Worm (Caenorhabditis elegans) whole organism, L1 larva: Measurements from ENCODE around the gene R09E10.5.
A peak's percentile ranks its signal among the peaks of the same experiment; 100 is the strongest.

ENCODE experiments used
- C16A3.4 ChIP-seq: fragments of 150-350 bp; optimal IDR thresholded peaks from 2 replicates; lab custom pipeline; 2014; ENCODE audit warnings: missing biosample characterization, missing genetic modification characterization
- F16B12.6 ChIP-seq: fragments of 150-350 bp; optimal IDR thresholded peaks from 2 replicates; lab custom pipeline; 2014; ENCODE audit warnings: missing biosample characterization, missing genetic modification characterization
- aha-1 ChIP-seq: fragments of 150-350 bp; optimal IDR thresholded peaks from 2 replicates; lab custom pipeline; 2014; ENCODE audit warnings: missing biosample characterization, missing genetic modification characterization
- alr-1 ChIP-seq: fragments of 200-800 bp; sonication (Bioruptor generic); optimal IDR thresholded peaks from 2 replicates; lab custom pipeline; 2018; ENCODE audit warnings: borderline replicate concordance, mild to moderate bottlenecking, missing genetic modification characterization, missing compliant biosample characterization
- blmp-1 ChIP-seq: fragments of 150-350 bp; optimal IDR thresholded peaks from 2 replicates; lab custom pipeline; 2014; ENCODE audit warnings: missing biosample characterization, missing genetic modification characterization
- ceh-63 ChIP-seq: fragments of 200-800 bp; sonication (Bioruptor generic); optimal IDR thresholded peaks from 2 replicates; lab custom pipeline; 2018; ENCODE audit warnings: mild to moderate bottlenecking, missing genetic modification characterization, missing compliant biosample characterization
- ceh-82 ChIP-seq, 3 experiments: fragments of 150-350 bp in 1 of 3; sonication (generic microtip) in 2 of 3; optimal IDR thresholded peaks; 2 replicates each; lab custom pipeline; 2014 to 2017; ENCODE audit warnings: missing biosample characterization in 3 of 3, missing genetic modification characterization in 3 of 3
- dpl-1 ChIP-seq, 3 experiments: fragments of 150-350 bp in 2 of 3; sonication (generic microtip) in 1 of 3; optimal IDR thresholded peaks; 2 replicates each; lab custom pipeline; 2014 to 2017; ENCODE audit warnings: missing biosample characterization in 3 of 3, missing genetic modification characterization in 3 of 3, missing genetic modification reagents in 3 of 3
- dsc-1 ChIP-seq: sonication (generic microtip); optimal IDR thresholded peaks from 2 replicates; lab custom pipeline; 2016; ENCODE audit warnings: mild to moderate bottlenecking, missing genetic modification characterization, missing compliant biosample characterization
- efl-1 ChIP-seq, 4 experiments: fragments of 150-350 bp; optimal IDR thresholded peaks in 3 of 4; peaks in 1 of 4; 1 replicate in 1 of 4; 2 replicates in 3 of 4; lab custom pipeline; 2014; ENCODE audit warnings: missing biosample characterization in 2 of 4, missing genetic modification characterization in 2 of 4, missing genetic modification reagents in 2 of 4
- elt-2 ChIP-seq: sonication (generic microtip); optimal IDR thresholded peaks from 2 replicates; lab custom pipeline; 2016; ENCODE audit warnings: missing genetic modification characterization, mild to moderate bottlenecking, inconsistent platforms, missing compliant biosample characterization, missing genetic modification reagents
- elt-3 ChIP-seq, 6 experiments: fragments of 150-350 bp in 1 of 6; sonication (generic microtip); optimal IDR thresholded peaks; 2 replicates each; lab custom pipeline; 2017 to 2018; ENCODE audit warnings: missing biosample characterization in 6 of 6, missing genetic modification characterization in 6 of 6, inconsistent platforms in 1 of 6
- fkh-10 ChIP-seq: sonication (generic microtip); optimal IDR thresholded peaks from 2 replicates; lab custom pipeline; 2017; ENCODE audit warnings: missing biosample characterization, missing genetic modification reagents, missing genetic modification characterization
- fkh-8 ChIP-seq: sonication (generic microtip); optimal IDR thresholded peaks from 2 replicates; lab custom pipeline; 2016; ENCODE audit warnings: mild to moderate bottlenecking, missing genetic modification characterization, missing compliant biosample characterization
- grh-1 ChIP-seq: fragments of 200-800 bp; sonication (Bioruptor generic); IDR thresholded peaks from 2 replicates; pipeline ENCODE4 v1.3.6; 2022; ENCODE audit warnings: missing genetic modification reagents, missing genetic modification characterization, missing compliant biosample characterization
- hlh-4 ChIP-seq: sonication (generic microtip); optimal IDR thresholded peaks from 2 replicates; lab custom pipeline; 2016; ENCODE audit warnings: mild to moderate bottlenecking, missing genetic modification characterization, missing compliant biosample characterization
- irx-1 ChIP-seq: sonication (generic microtip); optimal IDR thresholded peaks from 2 replicates; lab custom pipeline; 2016; ENCODE audit warnings: missing genetic modification characterization, missing compliant biosample characterization
- isw-1 ChIP-seq: fragments of 200-800 bp; sonication (Bioruptor generic); IDR thresholded peaks from 2 replicates; pipeline ENCODE4 v1.3.6; 2022; ENCODE audit warnings: missing genetic modification characterization, missing compliant biosample characterization
- lin-14 ChIP-seq: fragments of 200-800 bp; sonication (Bioruptor generic); optimal IDR thresholded peaks from 2 replicates; lab custom pipeline; 2018; ENCODE audit warnings: mild to moderate bottlenecking, missing genetic modification characterization, moderate library complexity, missing compliant biosample characterization
- lin-39 ChIP-seq: fragments of 150-350 bp; optimal IDR thresholded peaks from 2 replicates; lab custom pipeline; 2014; ENCODE audit warnings: missing biosample characterization, missing genetic modification reagents, missing genetic modification characterization
- lir-3 ChIP-seq: sonication (generic microtip); optimal IDR thresholded peaks from 2 replicates; lab custom pipeline; 2016; ENCODE audit warnings: mild to moderate bottlenecking, missing genetic modification characterization, moderate library complexity, missing compliant biosample characterization; ENCODE audit not compliant: poor library complexity
- lsy-2 ChIP-seq, 2 experiments: fragments of 150-350 bp; optimal IDR thresholded peaks; 2 replicates each; lab custom pipeline; 2014; ENCODE audit warnings: missing biosample characterization in 2 of 2, missing genetic modification characterization in 2 of 2
- mab-9 ChIP-seq: fragments of 200-800 bp; sonication (Bioruptor generic); IDR thresholded peaks from 2 replicates; pipeline ENCODE4 v1.3.6; 2022; ENCODE audit warnings: missing genetic modification reagents, missing genetic modification characterization, missing compliant biosample characterization
- mef-2 ChIP-seq: fragments of 150-350 bp; optimal IDR thresholded peaks from 2 replicates; lab custom pipeline; 2014; ENCODE audit warnings: missing biosample characterization, missing genetic modification characterization
- nhr-19 ChIP-seq: fragments of 200-800 bp; sonication (Bioruptor generic); conservative IDR thresholded peaks from 2 replicates; pipeline ENCODE4 v1.3.6; 2022; ENCODE audit warnings: missing genetic modification characterization, missing compliant biosample characterization
- nhr-20 ChIP-seq: sonication (generic microtip); optimal IDR thresholded peaks from 2 replicates; lab custom pipeline; 2016; ENCODE audit warnings: mild to moderate bottlenecking, missing genetic modification characterization, missing compliant biosample characterization
- nhr-71 ChIP-seq: sonication (generic microtip); optimal IDR thresholded peaks from 2 replicates; lab custom pipeline; 2016; ENCODE audit warnings: mild to moderate bottlenecking, missing genetic modification characterization, moderate library complexity, missing compliant biosample characterization
- nhr-85 ChIP-seq: sonication (generic microtip); peaks from one replicate; lab custom pipeline; 2016; ENCODE audit warnings: missing genetic modification characterization, inconsistent platforms, missing compliant biosample characterization
- nhr-90 ChIP-seq: sonication (generic microtip); optimal IDR thresholded peaks from 2 replicates; lab custom pipeline; 2016; ENCODE audit warnings: mild to moderate bottlenecking, missing genetic modification characterization, missing compliant biosample characterization; ENCODE audit not compliant: poor library complexity
- pax-3 ChIP-seq: fragments of 200-800 bp; sonication (Bioruptor generic); optimal IDR thresholded peaks from 2 replicates; lab custom pipeline; 2018; ENCODE audit warnings: mild to moderate bottlenecking, missing genetic modification characterization, moderate library complexity, missing compliant biosample characterization
- snpc-4 ChIP-seq: fragments of 150-350 bp; optimal IDR thresholded peaks from 2 replicates; lab custom pipeline; 2014; ENCODE audit warnings: missing biosample characterization, missing genetic modification characterization
- snu-23 ChIP-seq: sonication (generic microtip); optimal IDR thresholded peaks from 2 replicates; lab custom pipeline; 2016; ENCODE audit warnings: missing genetic modification characterization, missing compliant biosample characterization
- sup-37 ChIP-seq: fragments of 200-800 bp; sonication (Bioruptor generic); optimal IDR thresholded peaks from 2 replicates; lab custom pipeline; 2018; ENCODE audit warnings: mild to moderate bottlenecking, missing genetic modification characterization, missing compliant biosample characterization
- tbx-2 ChIP-seq: sonication (generic microtip); optimal IDR thresholded peaks from 2 replicates; lab custom pipeline; 2016; ENCODE audit warnings: missing genetic modification characterization, missing compliant biosample characterization
- tlp-1 ChIP-seq: fragments of 150-350 bp; optimal IDR thresholded peaks from 2 replicates; lab custom pipeline; 2014; ENCODE audit warnings: missing biosample characterization, missing genetic modification characterization
- unc-86 ChIP-seq: sonication (generic microtip); optimal IDR thresholded peaks from 2 replicates; lab custom pipeline; 2016; ENCODE audit warnings: missing genetic modification characterization, missing compliant biosample characterization
- unc-98 ChIP-seq: fragments of 200-800 bp; sonication (Bioruptor generic); IDR thresholded peaks from 2 replicates; pipeline ENCODE4 v1.3.6; 2022; ENCODE audit warnings: missing genetic modification characterization, missing compliant biosample characterization
- zag-1 ChIP-seq: fragments of 150-350 bp; optimal IDR thresholded peaks from 2 replicates; lab custom pipeline; 2014; ENCODE audit warnings: missing biosample characterization, missing genetic modification characterization
- zip-4 ChIP-seq: fragments of 200-800 bp; sonication (Bioruptor generic); optimal IDR thresholded peaks from 2 replicates; lab custom pipeline; 2018; ENCODE audit warnings: mild to moderate bottlenecking, missing genetic modification characterization, moderate library complexity, missing compliant biosample characterization

The R09E10.5 gene

DNA sequence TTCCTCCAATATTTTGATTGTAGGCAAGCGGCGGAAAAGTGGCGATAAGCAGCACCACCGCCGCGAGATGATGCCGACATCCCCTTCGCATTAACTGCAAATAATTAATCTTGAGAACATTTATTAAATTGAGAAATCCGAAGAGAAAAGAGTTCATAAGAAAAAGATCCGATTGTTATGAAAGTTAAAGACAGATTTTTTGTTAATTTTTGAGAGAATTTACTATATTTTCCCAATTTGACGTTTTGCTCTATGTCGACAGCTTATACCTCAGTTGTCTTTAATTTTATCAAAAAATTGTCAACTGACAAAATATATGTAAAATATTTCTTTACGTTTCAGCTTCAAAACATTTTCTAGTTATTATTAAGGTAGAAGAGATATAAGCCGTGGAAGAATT lies at the start of gene R09E10.5:
Gene R09E10.5 (minus strand): TSS at position 101 of the 400 bp plus-strand sequence.
- TF ChIP-seq fkh-10 (no peak), fkh-8 (tag; lab: Kevin White, UChicago) (no peak), irx-1 (tag; lab: Kevin White, UChicago) (no peak), aha-1 (tag; lab: Kevin White, UChicago) (no peak), pax-3 (tag; lab: Kevin White, UChicago) (no peak), ceh-82 (tag; optimal IDR thresholded peaks at IDR 0.05; lab: Kevin White, UChicago) (no peak)

- TF ChIP-seq ceh-63 (no peak), elt-3 (tag; optimal IDR thresholded peaks at IDR 0.05; lab: Kevin White, UChicago) (peak in 1 of 6 experiments; percentile 52), snu-23 (GFP tag; lab: Kevin White, UChicago) (peak; percentile 37), zag-1 (tag; lab: Kevin White, UChicago) (no peak), elt-2 (tag; lab: Kevin White, UChicago) (peak; percentile 69), grh-1 (GFP tag; lab: Robert Waterston, UW) (peak; percentile 56), efl-1 (optimal IDR thresholded peaks at IDR 0.05; lab: Kevin White, UChicago) (no peak), efl-1 (GFP tag; optimal IDR thresholded peaks at IDR 0.05 in 1 of 2; lab: Kevin White, UChicago) (peak in 1 of 2 experiments; percentile 28), lir-3 (tag; lab: Kevin White, UChicago) (no peak), nhr-71 (tag; lab: Kevin White, UChicago) (peak; percentile 3), nhr-85 (tag; lab: Kevin White, UChicago) (peak; percentile 83), irx-1 (tag; lab: Kevin White, UChicago) (peak; percentile 10), nhr-90 (tag; lab: Kevin White, UChicago) (no peak), nhr-20 (tag; lab: Kevin White, UChicago) (peak; percentile 18), blmp-1 (tag; lab: Kevin White, UChicago) (peak; percentile 83), mef-2 (tag; lab: Kevin White, UChicago) (no peak)
Observed at ce11 chrIV:10349871-10350640, 48.0 kb upstream of the R09E10.5 start, which contains the start of the genes unc-43 and Y43C5B.3. unc-43 (minus strand) TSS chrIV:10350217. Y43C5B.3 (plus strand) TSS chrIV:10350590.

DNA sequence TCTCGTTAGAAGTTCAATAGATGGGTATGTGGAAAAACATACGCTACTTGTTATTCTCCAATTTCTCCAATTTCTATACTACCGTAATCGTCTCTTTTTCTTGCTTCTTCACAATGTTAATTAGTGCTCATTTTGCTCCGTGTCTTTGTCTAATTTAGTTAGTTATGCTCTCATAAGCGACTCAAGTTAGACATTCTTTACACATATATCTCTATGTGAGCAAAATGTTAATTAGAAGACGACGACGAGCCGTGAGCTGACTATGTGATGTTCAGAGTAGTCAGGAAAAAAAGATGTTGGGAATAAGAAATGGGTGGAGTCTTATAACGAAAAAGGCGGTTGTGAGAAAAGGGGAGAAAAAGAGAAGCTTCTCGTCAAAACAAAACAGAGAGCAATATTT lies 45.4 kb upstream of the R09E10.5 start:
- TF ChIP-seq efl-1 (optimal IDR thresholded peaks at IDR 0.05; lab: Kevin White, UChicago) (no peak), efl-1 (GFP tag; optimal IDR thresholded peaks at IDR 0.05 in 1 of 2; lab: Kevin White, UChicago) (peak in 1 of 2 experiments; percentile 60), nhr-19 (GFP tag; lab: Robert Waterston, UW) (no peak), lsy-2 (tag; optimal IDR thresholded peaks at IDR 0.05; lab: Kevin White, UChicago) (peak in 1 of 2 experiments; percentile 43), unc-86 (tag; lab: Kevin White, UChicago) (peak; percentile 3), snpc-4 (no peak), sup-37 (no peak), hlh-4 (tag; lab: Kevin White, UChicago) (no peak), dsc-1 (peak; percentile 20), unc-98 (GFP tag; lab: Robert Waterston, UW) (no peak), mab-9 (GFP tag; lab: Robert Waterston, UW) (no peak), tlp-1 (tag; lab: Kevin White, UChicago) (no peak), alr-1 (tag; lab: Kevin White, UChicago) (no peak), tbx-2 (tag; lab: Kevin White, UChicago) (no peak), lin-39 (tag; lab: Kevin White, UChicago) (no peak), F16B12.6 (tag; lab: Kevin White, UChicago) (no peak), lin-14 (GFP tag; lab: Kevin White, UChicago) (peak; percentile 70), C16A3.4 (no peak), zip-4 (GFP tag; lab: Kevin White, UChicago) (no peak), dpl-1 (GFP tag; optimal IDR thresholded peaks at IDR 0.05; lab: Kevin White, UChicago) (no peak), isw-1 (GFP tag; lab: Robert Waterston, UW) (no peak)
